Worm (Caenorhabditis elegans) whole organism, L3 larva: ENCODE measurements around the gene siah-1.
A peak's percentile ranks its signal among the peaks of the same experiment; 100 is the strongest.

ENCODE experiments used
- R02D3.7 ChIP-seq: fragments of 150-350 bp; optimal IDR thresholded peaks from 2 replicates; lab custom pipeline; 2014; ENCODE audit warnings: missing biosample characterization, missing genetic modification characterization
- pha-4 ChIP-seq: fragments of 150-350 bp; optimal IDR thresholded peaks from 2 replicates; lab custom pipeline; 2014; ENCODE audit warnings: missing biosample characterization, missing genetic modification reagents, missing genetic modification characterization
- skn-1 ChIP-seq: fragments of 150-350 bp; optimal IDR thresholded peaks from 2 replicates; lab custom pipeline; 2014; ENCODE audit warnings: missing biosample characterization, missing genetic modification characterization
- unc-62 ChIP-seq: fragments of 150-350 bp; sonication (generic microtip); optimal IDR thresholded peaks from 4 replicates; lab custom pipeline; 2014; ENCODE audit warnings: missing biosample characterization, missing genetic modification reagents, missing genetic modification characterization

DNA sequence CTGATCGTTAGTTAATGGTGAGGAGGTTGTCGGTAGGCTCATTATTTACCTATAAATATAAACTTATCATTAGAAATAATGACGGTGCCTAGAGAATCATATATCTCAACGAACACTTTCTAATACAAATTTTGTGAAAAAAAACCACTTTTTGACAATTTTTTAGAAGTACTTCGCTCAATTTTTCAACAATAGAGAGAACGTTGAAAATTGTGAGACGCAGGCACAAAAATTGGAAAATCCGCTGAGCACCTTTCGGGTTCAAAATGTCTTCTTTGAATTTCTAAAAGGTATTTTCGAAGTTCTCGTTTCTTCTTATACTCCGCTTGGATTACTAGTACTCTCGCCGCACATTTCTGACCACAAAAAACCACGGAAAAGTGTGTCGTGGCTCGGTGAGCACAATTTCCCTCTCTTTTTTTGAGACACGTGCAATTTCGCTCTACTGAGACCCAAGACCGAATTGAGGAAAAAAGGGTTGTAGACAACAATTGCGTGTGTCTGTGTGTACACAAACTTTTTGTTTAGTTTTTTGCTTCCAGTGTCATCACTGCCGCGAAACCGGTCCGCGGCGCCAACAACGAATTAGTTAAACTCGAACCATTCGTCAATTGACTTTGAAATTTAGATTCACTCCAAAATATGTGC lies 2.9 kb upstream of the siah-1 start, which contains the start of gene nape-1:
- TF ChIP-seq pha-4 (tag; lab: Kevin White, UChicago) (peak; percentile 99), R02D3.7 (tag; lab: Kevin White, UChicago) (no peak), skn-1 (tag; lab: Kevin White, UChicago) (no peak), unc-62 (GFP tag; lab: Kevin White, UChicago) (no peak)
